Fruit fly (Drosophila melanogaster) whole organism, prepupa: Measurements from ENCODE around the gene CG11703.

Experiments used
- CG10631 ChIP-seq: fragments of 200-800 bp; sonication (Bioruptor generic); optimal IDR thresholded peaks from 2 replicates; lab custom pipeline; 2016; ENCODE audit warnings: missing biosample characterization, missing genetic modification characterization
- CG10669 ChIP-seq: fragments of 200-800 bp; sonication (Bioruptor generic); optimal IDR thresholded peaks from 3 replicates; lab custom pipeline; 2018; ENCODE audit warnings: missing biosample characterization, mild to moderate bottlenecking, missing genetic modification characterization, moderate library complexity
- CG16779 ChIP-seq: fragments of 200-800 bp; sonication (Bioruptor generic); optimal IDR thresholded peaks from 3 replicates; lab custom pipeline; 2017; ENCODE audit warnings: missing biosample characterization, mild to moderate bottlenecking, missing genetic modification characterization
- CG34406 ChIP-seq: fragments of 200-800 bp; sonication (Bioruptor generic); optimal IDR thresholded peaks from 3 replicates; lab custom pipeline; 2016; ENCODE audit warnings: missing biosample characterization, missing genetic modification characterization
- CG3919 ChIP-seq: fragments of 200-800 bp; sonication (Bioruptor generic); optimal IDR thresholded peaks from 3 replicates; lab custom pipeline; 2016; ENCODE audit warnings: missing biosample characterization, missing genetic modification characterization
- CG6163 ChIP-seq: fragments of 200-800 bp; sonication (Bioruptor generic); IDR thresholded peaks from 3 replicates; pipeline ENCODE4 v1.3.6; 2022; ENCODE audit warnings: missing biosample characterization, missing genetic modification characterization
- CG6792 ChIP-seq: fragments of 200-800 bp; sonication (Bioruptor generic); optimal IDR thresholded peaks from 3 replicates; lab custom pipeline; 2016; ENCODE audit warnings: missing biosample characterization, missing genetic modification characterization
- CG6808 ChIP-seq: fragments of 200-800 bp; sonication (Bioruptor generic); optimal IDR thresholded peaks from 3 replicates; lab custom pipeline; 2017; ENCODE audit warnings: missing biosample characterization, missing genetic modification characterization, mild to moderate bottlenecking, moderate library complexity, missing genetic modification reagents
- CG6854 ChIP-seq: fragments of 200-800 bp; sonication (Bioruptor generic); optimal IDR thresholded peaks from 2 replicates; lab custom pipeline; 2017; ENCODE audit warnings: missing biosample characterization, mild to moderate bottlenecking, missing genetic modification characterization
- CG7368 ChIP-seq: fragments of 200-800 bp; sonication (Bioruptor generic); optimal IDR thresholded peaks from 3 replicates; lab custom pipeline; 2016; ENCODE audit warnings: missing biosample characterization, missing genetic modification characterization
- CG8119 ChIP-seq: fragments of 200-800 bp; sonication (Bioruptor generic); IDR thresholded peaks from 3 replicates; pipeline ENCODE4 v1.3.6; 2022; ENCODE audit warnings: missing biosample characterization, missing genetic modification characterization
- CG9139 ChIP-seq: fragments of 200-800 bp; sonication (Bioruptor generic); optimal IDR thresholded peaks from 3 replicates; lab custom pipeline; 2017; ENCODE audit warnings: missing biosample characterization, mild to moderate bottlenecking, missing genetic modification characterization
- Eip78C ChIP-seq: fragments of 200-800 bp; sonication (Bioruptor generic); peaks from one replicate; lab custom pipeline; 2016; ENCODE audit warnings: missing biosample characterization, missing genetic modification characterization
- Gug ChIP-seq: fragments of 200-800 bp; sonication (Bioruptor generic); IDR thresholded peaks from 2 replicates; pipeline ENCODE4 v1.3.6; 2022; ENCODE audit warnings: missing biosample characterization, missing genetic modification characterization
- Hr38 ChIP-seq: sonication (Bioruptor generic); optimal IDR thresholded peaks from 2 replicates; lab custom pipeline; 2016; ENCODE audit warnings: missing biosample characterization, missing genetic modification characterization
- Hr39 ChIP-seq: fragments of 200-800 bp; sonication (Bioruptor generic); optimal IDR thresholded peaks from 2 replicates; lab custom pipeline; 2016; ENCODE audit warnings: missing biosample characterization, missing genetic modification characterization
- Lpt ChIP-seq: fragments of 200-800 bp; sonication (Bioruptor generic); optimal IDR thresholded peaks from 3 replicates; lab custom pipeline; 2016; ENCODE audit warnings: missing biosample characterization, missing genetic modification characterization
- Met ChIP-seq: fragments of 200-800 bp; sonication (Bioruptor generic); optimal IDR thresholded peaks from 3 replicates; lab custom pipeline; 2016; ENCODE audit warnings: missing biosample characterization, missing genetic modification characterization
- Smox ChIP-seq: fragments of 200-800 bp; sonication (Bioruptor generic); optimal IDR thresholded peaks from 3 replicates; lab custom pipeline; 2016; ENCODE audit warnings: missing biosample characterization, missing genetic modification characterization
- Sox102F ChIP-seq: fragments of 200-800 bp; sonication (Bioruptor generic); optimal IDR thresholded peaks from 2 replicates; lab custom pipeline; 2016; ENCODE audit warnings: missing biosample characterization, mild to moderate bottlenecking, missing genetic modification characterization
- Sox14 ChIP-seq: fragments of 200-800 bp; sonication (Bioruptor generic); optimal IDR thresholded peaks from 3 replicates; lab custom pipeline; 2016; ENCODE audit warnings: missing biosample characterization, missing genetic modification characterization
- achi ChIP-seq: fragments of 200-800 bp; sonication (Bioruptor generic); optimal IDR thresholded peaks from 3 replicates; lab custom pipeline; 2016; ENCODE audit warnings: missing biosample characterization, missing genetic modification characterization
- acj6 ChIP-seq: fragments of 200-800 bp; sonication (Bioruptor generic); optimal IDR thresholded peaks from 3 replicates; lab custom pipeline; 2016; ENCODE audit warnings: missing biosample characterization, missing genetic modification characterization
- eg ChIP-seq: fragments of 200-800 bp; sonication (Bioruptor generic); IDR thresholded peaks from 3 replicates; pipeline ENCODE4 v1.3.6; 2022; ENCODE audit warnings: missing biosample characterization, missing genetic modification characterization
- fd59A ChIP-seq: fragments of 200-800 bp; sonication (Bioruptor generic); optimal IDR thresholded peaks from 2 replicates; lab custom pipeline; 2017; ENCODE audit warnings: missing biosample characterization, mild to moderate bottlenecking, missing genetic modification characterization, missing genetic modification reagents
- fd85E ChIP-seq: fragments of 200-800 bp; sonication (Bioruptor generic); optimal IDR thresholded peaks from 3 replicates; lab custom pipeline; 2016; ENCODE audit warnings: missing biosample characterization, missing genetic modification characterization
- fkh ChIP-seq: fragments of 200-800 bp; sonication (Bioruptor generic); optimal IDR thresholded peaks from 3 replicates; lab custom pipeline; 2017; ENCODE audit warnings: missing biosample characterization, mild to moderate bottlenecking, missing genetic modification characterization, moderate library complexity
- salr ChIP-seq, 2 experiments: fragments of 200-800 bp; sonication (Bioruptor generic); optimal IDR thresholded peaks; 3 replicates each; lab custom pipeline; 2016 to 2018; ENCODE audit warnings: missing biosample characterization in 2 of 2, missing genetic modification characterization in 2 of 2, mild to moderate bottlenecking in 1 of 2
- spab ChIP-seq: fragments of 200-800 bp; sonication (Bioruptor generic); optimal IDR thresholded peaks from 2 replicates; lab custom pipeline; 2017; ENCODE audit warnings: missing biosample characterization, mild to moderate bottlenecking, missing genetic modification characterization, missing genetic modification reagents
- ss ChIP-seq, 2 experiments: fragments of 200-800 bp; sonication (Bioruptor generic); optimal IDR thresholded peaks; 2 replicates in 1 of 2; 3 replicates in 1 of 2; lab custom pipeline; 2017 to 2018; ENCODE audit warnings: mild to moderate bottlenecking in 2 of 2, missing biosample characterization in 2 of 2, missing genetic modification characterization in 2 of 2, moderate library complexity in 1 of 2
- svp ChIP-seq: fragments of 200-800 bp; sonication (Bioruptor generic); peaks from one replicate; lab custom pipeline; 2016; ENCODE audit warnings: missing biosample characterization, missing genetic modification characterization
- topi ChIP-seq: fragments of 200-800 bp; sonication (Bioruptor generic); optimal IDR thresholded peaks from 3 replicates; lab custom pipeline; 2016; ENCODE audit warnings: missing biosample characterization, missing genetic modification characterization

CG11703 gene

DNA sequence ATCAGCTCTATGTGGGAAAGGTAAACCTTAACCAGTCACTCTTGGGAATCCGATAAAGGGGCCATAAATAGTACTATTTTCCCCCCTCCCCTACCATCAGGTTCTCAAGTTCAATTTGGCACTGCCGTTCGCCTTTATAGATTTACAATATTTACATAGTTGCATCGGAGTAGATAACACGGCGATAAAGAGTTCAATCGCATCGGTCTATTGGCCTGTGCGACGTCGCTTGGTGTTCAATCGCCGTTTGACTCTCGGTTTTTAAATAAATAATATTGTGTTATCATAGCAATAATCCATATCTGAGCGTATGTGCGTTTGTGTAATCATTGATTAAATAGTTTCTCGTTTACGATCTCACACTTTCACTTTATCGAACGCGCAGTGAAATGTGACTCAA lies 22.1 kb upstream of the CG11703 start:
- TF ChIP-seq CG7368 (GFP tag; lab: Kevin White, UChicago) (no peak), Eip78C (GFP tag; lab: Kevin White, UChicago) (peak; percentile 13), fkh (GFP tag; lab: Kevin White, UChicago) (peak; percentile 70)
- TF ChIP-seq, all 60 proteins: peak for 2

DNA sequence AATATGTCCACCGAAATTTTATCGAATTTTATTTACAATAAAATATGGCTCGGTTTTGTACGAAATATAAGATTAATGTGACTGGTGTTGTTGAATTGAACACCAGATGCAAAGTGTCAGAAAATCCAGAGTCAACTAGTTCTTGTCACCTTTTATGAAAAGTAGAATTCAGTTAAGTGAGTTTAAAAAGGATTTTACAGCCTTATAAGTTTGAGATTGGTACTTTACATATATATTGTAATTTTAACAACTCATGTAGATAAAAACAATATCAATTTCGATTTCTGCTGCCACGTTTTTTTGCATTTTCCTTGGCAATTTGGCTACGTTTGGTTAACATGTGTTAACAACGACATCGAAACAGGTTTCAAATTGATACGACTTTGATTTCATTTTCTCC lies 20.1 kb upstream of the CG11703 start, which contains the start of gene CG5217:
Gene CG5217, minus strand, starts transcription at position 101 of the 400 bp plus-strand sequence.
- TF ChIP-seq svp (GFP tag; lab: Kevin White, UChicago) (peak; percentile 35), CG6163 (GFP tag; lab: Robert Waterston, UW) (no peak)

DNA sequence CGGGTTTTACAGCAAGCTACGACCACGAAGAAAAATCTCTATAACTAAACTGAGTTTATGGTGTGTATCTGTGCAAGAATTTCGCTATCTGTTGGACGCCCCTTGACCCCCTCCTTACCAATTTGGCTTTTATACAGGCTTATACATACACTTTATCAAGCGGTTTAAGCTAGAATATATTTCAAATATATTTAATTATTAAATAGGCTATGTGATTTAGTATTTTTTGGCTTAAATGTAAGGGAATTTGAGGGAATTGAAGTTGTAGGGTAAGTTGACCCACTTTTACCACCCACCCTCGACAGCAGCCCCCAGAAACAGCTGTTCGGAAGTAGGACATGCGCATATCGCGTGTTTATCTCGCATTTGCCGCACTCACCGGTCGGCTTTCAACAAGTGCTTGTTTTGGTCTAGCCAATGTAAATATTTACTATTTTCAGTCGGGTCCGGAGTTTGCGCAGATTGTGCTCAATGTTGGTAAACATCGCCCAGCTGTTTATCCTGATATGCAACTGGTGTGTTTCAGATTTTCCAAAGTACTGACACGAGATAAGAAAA lies 18.2 kb upstream of the CG11703 start, which contains the start of gene unc79:
Gene unc79, minus strand, starts transcription at position 51 of the 558 bp plus-strand sequence.
- TF ChIP-seq Hr39 (GFP tag; lab: Kevin White, UChicago) (no peak), fkh (GFP tag; lab: Kevin White, UChicago) (peak; percentile 68)
- TF ChIP-seq, all 60 proteins: peak for 1

DNA sequence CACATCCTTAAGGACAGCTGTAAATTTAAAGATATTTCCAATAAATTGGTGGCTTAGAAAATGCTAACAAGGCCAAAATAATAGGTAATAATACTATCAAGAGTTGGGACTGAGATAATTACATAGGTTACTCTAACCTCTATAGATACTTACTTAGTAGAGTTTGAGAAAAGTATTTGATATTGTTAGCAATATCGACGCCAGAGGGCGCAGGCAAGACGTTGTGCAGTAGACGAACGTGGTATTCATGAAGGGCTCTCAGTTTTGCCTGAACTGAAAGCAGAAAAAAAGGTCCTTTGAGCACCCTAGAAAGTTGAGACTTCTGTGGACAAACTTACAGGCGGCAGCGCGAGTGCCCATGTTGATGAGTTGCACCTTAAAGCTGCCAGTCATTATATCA lies 17.4 kb upstream of the CG11703 start:
- TF ChIP-seq spab (no peak), Sox102F (GFP tag; lab: Kevin White, UChicago) (no peak), Sox14 (GFP tag; lab: Kevin White, UChicago) (no peak), CG34406 (GFP tag; lab: Kevin White, UChicago) (no peak), CG8119 (GFP tag; lab: Robert Waterston, UW) (no peak), CG9139 (no peak), Gug (GFP tag; lab: Robert Waterston, UW) (no peak), Met (GFP tag; lab: Kevin White, UChicago) (no peak), Lpt (GFP tag; lab: Kevin White, UChicago) (no peak), salr (GFP tag; optimal IDR thresholded peaks at IDR 0.05; lab: Kevin White, UChicago) (no peak), CG6854 (GFP tag; lab: Kevin White, UChicago) (no peak), Hr38 (no peak), CG16779 (tag; lab: Kevin White, UChicago) (no peak), fd85E (GFP tag; lab: Kevin White, UChicago) (no peak)

DNA sequence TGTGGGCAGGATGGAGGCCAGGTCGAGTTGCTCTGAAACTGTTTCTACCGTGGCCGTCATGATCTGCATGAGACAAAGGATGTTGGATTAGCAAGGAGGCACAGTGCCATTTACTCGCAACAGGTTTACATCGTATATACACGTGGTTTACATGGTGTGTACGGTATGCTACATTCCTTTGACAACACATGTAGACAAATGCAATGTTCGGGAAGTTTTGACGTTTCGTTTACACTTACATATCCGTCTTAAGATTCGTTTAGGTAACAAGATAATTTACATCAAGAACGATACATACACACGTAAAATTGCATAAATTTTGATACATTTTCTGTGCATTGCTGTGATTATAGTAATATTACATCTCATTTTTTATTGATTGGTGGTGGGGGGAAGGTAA lies 11.0 kb upstream of the CG11703 start:
- TF ChIP-seq CG7368 (GFP tag; lab: Kevin White, UChicago) (no peak), CG10669 (GFP tag; lab: Kevin White, UChicago) (no peak), topi (no peak), achi (no peak)

DNA sequence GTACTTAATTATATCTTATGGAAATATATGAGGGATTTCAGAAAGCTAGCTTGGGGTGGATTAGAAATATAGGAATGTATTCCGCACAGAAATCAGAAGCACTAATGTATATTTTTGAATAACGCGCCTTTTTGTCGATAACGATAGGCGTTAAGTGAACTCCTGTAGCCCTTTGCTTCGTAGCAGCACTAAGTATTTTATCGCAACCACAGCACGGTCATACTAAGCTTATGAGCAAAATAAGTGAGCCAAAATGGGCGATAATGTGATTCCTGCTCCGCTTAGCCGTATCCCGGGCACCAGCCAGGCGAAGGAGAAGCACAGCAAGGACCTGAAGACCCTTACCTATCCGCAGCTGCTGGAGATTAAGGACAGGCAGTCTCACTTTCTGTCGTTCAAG lies 1.3 kb upstream of the CG11703 start, which contains the start of the genes CG5250 and Polr2M:
Gene CG5250, minus strand, starts transcription at position 32 of the 400 bp plus-strand sequence.
Gene Polr2M, plus strand, starts transcription at position 219 of the 400 bp plus-strand sequence.
- TF ChIP-seq salr (GFP tag; optimal IDR thresholded peaks at IDR 0.05; lab: Kevin White, UChicago) (no peak), CG10631 (no peak), fkh (GFP tag; lab: Kevin White, UChicago) (no peak), CG6808 (GFP tag; lab: Kevin White, UChicago) (no peak), CG7368 (GFP tag; lab: Kevin White, UChicago) (no peak), acj6 (no peak), CG6792 (GFP tag; lab: Kevin White, UChicago) (no peak), Hr39 (GFP tag; lab: Kevin White, UChicago) (no peak), fd59A (no peak), Smox (GFP tag; lab: Kevin White, UChicago) (no peak), eg (GFP tag; lab: Robert Waterston, UW) (no peak), CG6163 (GFP tag; lab: Robert Waterston, UW) (no peak), ss (GFP tag; optimal IDR thresholded peaks at IDR 0.05; lab: Kevin White, UChicago) (no peak), fd85E (GFP tag; lab: Kevin White, UChicago) (no peak), CG3919 (GFP tag; lab: Kevin White, UChicago) (no peak)
